Worm (Caenorhabditis elegans) whole organism, young adult: ENCODE data around the gene zyg-9.

Source experiments
- Y53G8AR.9 ChIP-seq: fragments of 200-800 bp; sonication (Bioruptor generic); conservative IDR thresholded peaks from 2 replicates; pipeline ENCODE4 v1.3.6; 2022; ENCODE audit warnings: missing genetic modification reagents, missing genetic modification characterization, missing compliant biosample characterization
- Y56A3A.18 ChIP-seq: fragments of 200-800 bp; sonication (Bioruptor generic); IDR thresholded peaks from 2 replicates; pipeline ENCODE4 v1.3.6; 2022; ENCODE audit warnings: missing genetic modification reagents, missing genetic modification characterization, missing compliant biosample characterization
- attf-6 ChIP-seq: fragments of 200-800 bp; sonication (Bioruptor generic); IDR thresholded peaks from 2 replicates; pipeline ENCODE4 v1.3.6; 2022; ENCODE audit warnings: missing genetic modification reagents, missing genetic modification characterization, missing compliant biosample characterization
- him-1 ChIP-seq: sonication (generic microtip); optimal IDR thresholded peaks from 2 replicates; lab custom pipeline; 2016; ENCODE audit warnings: missing genotype, missing genetic modification reagents, missing genetic modification characterization, missing compliant biosample characterization

ce11 chrII:8437035-8437434, 20.6 kb upstream of the zyg-9 start, which contains the start of gene acp-3:
- no peak for TF ChIP-seq Y53G8AR.9
- no peak for TF ChIP-seq him-1 (tag; lab: Kevin White, UChicago)
- TF ChIP-seq attf-6 (GFP tag; lab: Robert Waterston, UW): no peak
- no peak for TF ChIP-seq Y56A3A.18 (GFP tag; lab: Robert Waterston, UW)
